Worm (Caenorhabditis elegans) whole organism, early embryonic: ENCODE results near the gene F11E6.4.

Experiments
- ama-1 ChIP-seq: fragments of 150-350 bp; optimal IDR thresholded peaks from 2 replicates; lab custom pipeline; 2014
- ets-7 ChIP-seq: sonication (generic microtip); optimal IDR thresholded peaks from 2 replicates; lab custom pipeline; 2016; ENCODE audit warnings: missing genotype, missing genetic modification characterization, missing compliant biosample characterization
- flt-1 ChIP-seq: fragments of 200-800 bp; sonication (Bioruptor generic); IDR thresholded peaks from 2 replicates; pipeline ENCODE4 v1.3.6; 2022; ENCODE audit warnings: missing genetic modification characterization, missing compliant biosample characterization
- hmg-4 ChIP-seq: fragments of 200-800 bp; sonication (Bioruptor generic); optimal IDR thresholded peaks from 2 replicates; lab custom pipeline; 2018; ENCODE audit warnings: mild to moderate bottlenecking, missing genetic modification characterization, missing compliant biosample characterization
- hnd-1 ChIP-seq: sonication (generic microtip); optimal IDR thresholded peaks from 2 replicates; lab custom pipeline; 2016; ENCODE audit warnings: missing genetic modification characterization, missing compliant biosample characterization
- pes-1 ChIP-seq: fragments of 200-800 bp; sonication (Bioruptor generic); IDR thresholded peaks from 2 replicates; pipeline ENCODE4 v1.3.6; 2022; ENCODE audit warnings: missing genetic modification reagents, missing genetic modification characterization, missing compliant biosample characterization
- scrt-1 ChIP-seq: fragments of 200-800 bp; sonication (Bioruptor generic); IDR thresholded peaks from 2 replicates; pipeline ENCODE4 v1.3.6; 2022; ENCODE audit warnings: missing genetic modification characterization, missing compliant biosample characterization
- sea-1 ChIP-seq: fragments of 200-800 bp; sonication (Bioruptor generic); conservative IDR thresholded peaks from 2 replicates; pipeline ENCODE4 v1.3.6; 2022; ENCODE audit warnings: missing genetic modification characterization, missing compliant biosample characterization
- tbx-37 ChIP-seq: fragments of 200-800 bp; sonication (Bioruptor generic); conservative IDR thresholded peaks from 2 replicates; pipeline ENCODE4 v1.3.6; 2022; ENCODE audit warnings: missing genetic modification reagents, missing genetic modification characterization, missing compliant biosample characterization

DNA sequence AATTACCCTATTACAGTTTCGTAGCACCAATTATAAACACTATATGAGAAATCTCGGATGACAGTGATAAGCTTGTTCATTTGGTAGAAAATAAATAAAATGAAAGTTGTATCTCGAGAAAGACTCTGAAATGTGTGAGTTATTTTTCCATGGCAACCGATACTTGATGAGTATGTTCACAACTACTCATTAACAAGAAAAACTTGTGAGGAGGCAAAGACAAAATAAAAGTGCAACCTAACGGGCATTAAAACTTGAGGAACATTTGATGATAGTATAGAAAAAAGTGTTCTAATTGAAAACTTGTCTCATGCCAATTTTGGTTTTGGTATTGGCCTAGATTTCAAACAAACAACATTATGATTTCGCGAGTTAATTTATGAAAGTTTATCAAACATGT lies 33.6 kb downstream of the F11E6.4 start, which contains the start of gene gcy-27:
- TF ChIP-seq hmg-4 (GFP tag; lab: Kevin White, UChicago) (no peak), flt-1 (GFP tag; lab: Robert Waterston, UW) (no peak), ets-7 (tag; lab: Kevin White, UChicago) (no peak), scrt-1 (GFP tag; lab: Robert Waterston, UW) (no peak), sea-1 (GFP tag; lab: Robert Waterston, UW) (no peak), ama-1 (no peak), pes-1 (GFP tag; lab: Robert Waterston, UW) (no peak), tbx-37 (GFP tag; lab: Robert Waterston, UW) (no peak), hnd-1 (tag; lab: Kevin White, UChicago) (no peak)
